Fruit fly (Drosophila melanogaster): ENCODE data around the gene CG13875.

The CG13875 gene

DNA sequence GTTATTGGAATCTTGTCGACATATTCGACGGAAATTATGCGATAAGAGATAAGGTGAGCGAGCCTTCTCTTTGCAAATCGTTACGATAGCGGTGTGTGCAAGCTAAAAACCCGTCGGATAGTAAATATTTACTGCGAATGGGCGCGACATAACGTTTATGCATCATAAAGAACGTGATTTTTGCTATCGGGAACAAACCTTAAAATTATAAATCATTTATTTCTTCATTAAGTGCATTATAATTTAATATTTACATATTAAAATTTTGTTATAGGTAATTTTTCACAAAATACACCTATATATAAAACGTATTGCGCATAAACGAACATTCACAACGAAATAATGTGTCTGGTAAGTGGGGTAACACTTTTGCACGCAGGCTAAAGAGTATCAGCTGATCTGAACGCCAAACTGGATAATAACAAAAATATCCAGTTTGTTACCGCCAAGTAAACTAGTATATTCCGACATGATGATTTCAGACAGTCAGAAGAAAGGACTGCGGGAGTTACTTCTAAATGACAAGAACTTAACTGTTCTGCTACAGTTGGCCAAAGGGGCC, 26.1 kb downstream of the CG13875 start, which contains the start of the genes Gk1 and CG13876 (continued):
- TF ChIP-seq Hmr (GFP tag; optimal IDR thresholded peaks at IDR 0.05) (peak; percentile 98), YL-1 (GFP tag; optimal IDR thresholded peaks at IDR 0.05) (peak; percentile 91), Scr (GFP tag; IDR thresholded peaks at IDR 0.05; ENCODE audit: partially characterized antibody) (no peak), MESR4 (GFP tag; optimal IDR thresholded peaks at IDR 0.05) (peak; percentile 48), lbe (GFP tag; optimal IDR thresholded peaks at IDR 0.05) (peak; percentile 93), esg (GFP tag; conservative IDR thresholded peaks at IDR 0.05) (peak; percentile 85), CG6854 (GFP tag; optimal IDR thresholded peaks at IDR 0.05) (peak; percentile 94), zen2 (GFP tag; IDR thresholded peaks at IDR 0.05; ENCODE audit: partially characterized antibody) (no peak), grau (tag; optimal IDR thresholded peaks at IDR 0.05) (peak; percentile 96), Hr51 (GFP tag; optimal IDR thresholded peaks at IDR 0.05) (peak; percentile 39 to 98), CG2120 (GFP tag; optimal IDR thresholded peaks at IDR 0.05) (peak; percentile 91), CG8924 (tag; optimal IDR thresholded peaks at IDR 0.05) (peak; percentile 98), wor (GFP tag; IDR thresholded peaks at IDR 0.05) (peak; percentile 81), CG15011 (GFP tag; optimal IDR thresholded peaks at IDR 0.05) (no peak), ro (GFP tag; IDR thresholded peaks at IDR 0.05) (peak; percentile 78), dan (GFP tag; IDR thresholded peaks at IDR 0.05) (no peak), chn (GFP tag; optimal IDR thresholded peaks at IDR 0.05) (peak; percentile 69), Vsx1 (GFP tag; optimal IDR thresholded peaks at IDR 0.05) (no peak), Ets97D (GFP tag; optimal IDR thresholded peaks at IDR 0.05) (peak; percentile 25), lola (GFP tag; optimal IDR thresholded peaks at IDR 0.05) (peak in 1 of 3 experiments; percentile 94), ftz-f1 (GFP tag; optimal IDR thresholded peaks at IDR 0.05) (no peak), Hmx (GFP tag; optimal IDR thresholded peaks at IDR 0.05) (no peak), crc (GFP tag; optimal IDR thresholded peaks at IDR 0.05) (no peak), tll (GFP tag; optimal IDR thresholded peaks at IDR 0.05) (peak in 1 of 2 experiments; percentile 62), CG10366 (GFP tag; IDR thresholded peaks at IDR 0.05) (peak; percentile 93), chif (GFP tag; optimal IDR thresholded peaks at IDR 0.05) (peak in 1 of 2 experiments; percentile 44), emc (GFP tag; optimal IDR thresholded peaks at IDR 0.05) (peak; percentile 19), p53 (GFP tag; optimal IDR thresholded peaks at IDR 0.05) (no peak), ATbp (GFP tag; optimal IDR thresholded peaks at IDR 0.05) (peak; percentile 88), Neu2 (GFP tag; optimal IDR thresholded peaks at IDR 0.05; ENCODE audit: borderline replicate concordance) (no peak), CG18011 (GFP tag; optimal IDR thresholded peaks at IDR 0.05) (peak; percentile 80), CG8290 (GFP tag; optimal IDR thresholded peaks at IDR 0.05) (peak; percentile 74), CG8290 (tag; optimal IDR thresholded peaks at IDR 0.05) (peak in 1 of 2 experiments; percentile 75), CG3726 (GFP tag; IDR thresholded peaks at IDR 0.05) (peak; percentile 83), CG9215 (GFP tag; IDR thresholded peaks at IDR 0.05) (peak; percentile 81), CG4424 (GFP tag; optimal IDR thresholded peaks at IDR 0.05) (peak; percentile 91), CG4404 (GFP tag; IDR thresholded peaks at IDR 0.05) (peak; percentile 65), CG7963 (GFP tag; IDR thresholded peaks at IDR 0.05; ENCODE audit: partially characterized antibody) (no peak), CG13775 (GFP tag; optimal IDR thresholded peaks at IDR 0.05) (peak; percentile 93), CG11695 (GFP tag; IDR thresholded peaks at IDR 0.05) (peak; percentile 97), dimm (GFP tag; IDR thresholded peaks at IDR 0.05) (peak; percentile 82), sima (GFP tag; optimal IDR thresholded peaks at IDR 0.05) (no peak), CG11560 (tag; IDR thresholded peaks at IDR 0.05) (peak; percentile 60; the same call in 1 of the 3 replicates), CG33213 (GFP tag; optimal IDR thresholded peaks at IDR 0.05) (peak; percentile 9), sug (tag; optimal IDR thresholded peaks at IDR 0.05) (peak; percentile 96), CG17385 (GFP tag; optimal IDR thresholded peaks at IDR 0.05) (peak; percentile 92), tap (tag; optimal IDR thresholded peaks at IDR 0.05) (peak; percentile 97), CHES-1-like (GFP tag; optimal IDR thresholded peaks at IDR 0.05) (peak; percentile 27), CG12659 (GFP tag; optimal IDR thresholded peaks at IDR 0.05) (peak; percentile 98), lilli (GFP tag; optimal IDR thresholded peaks at IDR 0.05) (peak; percentile 86)

Measured in whole organism, embryonic.